Worm (Caenorhabditis elegans) whole organism, late embryonic: ENCODE data around the gene srj-25.

ENCODE experiments used
- F13H6.1 ChIP-seq: sonication (generic microtip); optimal IDR thresholded peaks from 2 replicates; lab custom pipeline; 2016; ENCODE audit warnings: missing genetic modification characterization, missing compliant biosample characterization
- K09A11.1 ChIP-seq: sonication (generic microtip); optimal IDR thresholded peaks from 2 replicates; lab custom pipeline; 2017; ENCODE audit warnings: antibody characterized with exemption, mild to moderate bottlenecking, missing genetic modification characterization, missing compliant biosample characterization; ENCODE audit not compliant: insufficient read depth
- ama-1 ChIP-seq: fragments of 150-350 bp; optimal IDR thresholded peaks from 2 replicates; lab custom pipeline; 2014
- ceh-2 ChIP-seq: sonication (generic microtip); optimal IDR thresholded peaks from 2 replicates; lab custom pipeline; 2016; ENCODE audit warnings: missing genotype, missing genetic modification characterization, missing compliant biosample characterization
- ceh-6 ChIP-seq: fragments of 200-800 bp; sonication (Bioruptor generic); optimal IDR thresholded peaks from 2 replicates; lab custom pipeline; 2018; ENCODE audit warnings: mild to moderate bottlenecking, missing genetic modification characterization, missing compliant biosample characterization
- fkh-10 ChIP-seq: fragments of 150-350 bp; optimal IDR thresholded peaks from 2 replicates; lab custom pipeline; 2014; ENCODE audit warnings: missing biosample characterization, missing genetic modification reagents, missing genetic modification characterization
- hlh-13 ChIP-seq: fragments of 200-800 bp; sonication (Bioruptor generic); optimal IDR thresholded peaks from 2 replicates; lab custom pipeline; 2018; ENCODE audit warnings: mild to moderate bottlenecking, missing genetic modification characterization, missing compliant biosample characterization
- nhr-11 ChIP-seq: fragments of 150-350 bp; optimal IDR thresholded peaks from 2 replicates; lab custom pipeline; 2014; ENCODE audit warnings: missing biosample characterization, missing genetic modification characterization
- pag-3 ChIP-seq: sonication (generic microtip); optimal IDR thresholded peaks from 2 replicates; lab custom pipeline; 2016; ENCODE audit warnings: missing compliant biosample characterization, missing genetic modification characterization, borderline replicate concordance
- pha-4 ChIP-seq: fragments of 150-350 bp; optimal IDR thresholded peaks from 2 replicates; lab custom pipeline; 2018; ENCODE audit warnings: missing biosample characterization, missing genetic modification reagents, missing genetic modification characterization
- rnt-1 ChIP-seq: sonication (generic microtip); optimal IDR thresholded peaks from 2 replicates; lab custom pipeline; 2016; ENCODE audit warnings: missing genetic modification characterization, missing compliant biosample characterization
- unc-55 ChIP-seq: sonication (generic microtip); optimal IDR thresholded peaks from 2 replicates; lab custom pipeline; 2017; ENCODE audit warnings: missing biosample characterization, missing genetic modification reagents, missing genetic modification characterization
- unc-86 ChIP-seq: sonication (generic microtip); optimal IDR thresholded peaks from 2 replicates; lab custom pipeline; 2016; ENCODE audit warnings: missing genetic modification characterization, missing compliant biosample characterization

- TF ChIP-seq unc-55 (GFP tag; lab: Kevin White, UChicago) (no peak), ama-1 (no peak), rnt-1 (tag; lab: Kevin White, UChicago) (no peak), pha-4 (tag; lab: Kevin White, UChicago) (no peak), hlh-13 (GFP tag; lab: Kevin White, UChicago) (no peak), F13H6.1 (no peak), ceh-6 (no peak), pag-3 (tag; lab: Kevin White, UChicago) (no peak), unc-86 (tag; lab: Kevin White, UChicago) (no peak), nhr-11 (tag; lab: Kevin White, UChicago) (no peak), ceh-2 (tag; lab: Kevin White, UChicago) (no peak), fkh-10 (GFP tag; lab: Kevin White, UChicago) (no peak), K09A11.1 (no peak)
These were observed 9.2 kb downstream of the srj-25 start for ce11 chrV:726573-727483.
